Fruit fly (Drosophila melanogaster): ENCODE data around the gene Acp24A4.

Gene Acp24A4

dm6 chr2L:3737003-3737662, 43.4 kb upstream of the Acp24A4 start (continued):
- TF ChIP-seq Six4 (GFP tag; optimal IDR thresholded peaks at IDR 0.05), result no peak
- no peak for TF ChIP-seq CG8924 (tag; optimal IDR thresholded peaks at IDR 0.05)
- no peak for TF ChIP-seq Dref (GFP tag; IDR thresholded peaks at IDR 0.05)
- TF ChIP-seq Med (GFP tag), result peak; percentile 12
- peak; percentile 53 for TF ChIP-seq gem (tag; optimal IDR thresholded peaks at IDR 0.05)
- no peak for TF ChIP-seq run (tag; optimal IDR thresholded peaks at IDR 0.05)
- TF ChIP-seq CG18262 (tag; optimal IDR thresholded peaks at IDR 0.05), result peak; percentile 18
- TF ChIP-seq CG6765 (GFP tag; optimal IDR thresholded peaks at IDR 0.05), result no peak
- TF ChIP-seq CG18599 (GFP tag; optimal IDR thresholded peaks at IDR 0.05), result peak; percentile 24
- TF ChIP-seq Lhr (GFP tag; optimal IDR thresholded peaks at IDR 0.05), result no peak
- TF ChIP-seq Meics (GFP tag; optimal IDR thresholded peaks at IDR 0.05), result peak; percentile 3
- no peak for TF ChIP-seq CG4730 (GFP tag; IDR thresholded peaks at IDR 0.05)
- TF ChIP-seq Max (GFP tag; optimal IDR thresholded peaks at IDR 0.05), result no peak
- TF ChIP-seq CG17359 (tag; optimal IDR thresholded peaks at IDR 0.05), result no peak
- TF ChIP-seq CG2678 (tag; optimal IDR thresholded peaks at IDR 0.05), result peak; percentile 60
- TF ChIP-seq Rfx (GFP tag; IDR thresholded peaks at IDR 0.05), result peak; percentile 19; the same call in 1 of the 2 replicates
- TF ChIP-seq Hr51 (GFP tag; optimal IDR thresholded peaks at IDR 0.05), result peak in 1 of 2 experiments; percentile 39
- TF ChIP-seq row (GFP tag; IDR thresholded peaks at IDR 0.05), result peak; percentile 31; the same call in 2 of the 3 replicates
- peak; percentile 61 for TF ChIP-seq CG13894 (tag; optimal IDR thresholded peaks at IDR 0.05)
- peak; percentile 50; the same call in 1 of the 2 replicates for TF ChIP-seq CG4360 (GFP tag; IDR thresholded peaks at IDR 0.05)
- TF ChIP-seq bab2 (GFP tag; optimal IDR thresholded peaks at IDR 0.05), result no peak
- TF ChIP-seq CG14014 (GFP tag; IDR thresholded peaks at IDR 0.05), result 0 out of 2 replicates have a peak, but pooled peaks have one; percentile 13
- TF ChIP-seq gt (GFP tag; IDR thresholded peaks at IDR 0.05), result no peak
- 0 out of 2 replicates have a peak, but pooled peaks have one; percentile 11 for TF ChIP-seq CG6689 (GFP tag; IDR thresholded peaks at IDR 0.05)
- no peak for TF ChIP-seq ranshi (GFP tag; IDR thresholded peaks at IDR 0.05)
- TF ChIP-seq sens (GFP tag), result peak; percentile 42
- TF ChIP-seq CG7556 (GFP tag; optimal IDR thresholded peaks at IDR 0.05), result peak; percentile 43
- TF ChIP-seq PHDP (tag; optimal IDR thresholded peaks at IDR 0.05), result peak; percentile 13
- TF ChIP-seq CG15269 (tag; optimal IDR thresholded peaks at IDR 0.05), result peak; percentile 1
- peak; percentile 1 for TF ChIP-seq CG2712 (tag; optimal IDR thresholded peaks at IDR 0.05)
- peak; percentile 3 for TF ChIP-seq CG7839 (tag; optimal IDR thresholded peaks at IDR 0.05)
- no peak for TF ChIP-seq ato (GFP tag; IDR thresholded peaks at IDR 0.05; ENCODE audit: partially characterized antibody)
- peak; percentile 3 for TF ChIP-seq Hr3 (GFP tag; optimal IDR thresholded peaks at IDR 0.05)
- TF ChIP-seq CG3838 (GFP tag; optimal IDR thresholded peaks at IDR 0.05), result no peak
- peak; percentile 69 for TF ChIP-seq crol (GFP tag; IDR thresholded peaks at IDR 0.05)
- no peak for TF ChIP-seq dm (GFP tag; optimal IDR thresholded peaks at IDR 0.05)
- 0 out of 2 replicates have a peak, but pooled peaks have one; percentile 28 for TF ChIP-seq CG32532 (GFP tag; IDR thresholded peaks at IDR 0.05)
- TF ChIP-seq CG11504 (tag; optimal IDR thresholded peaks at IDR 0.05), result peak; percentile 47
- peak; percentile 25 for TF ChIP-seq grau (tag; optimal IDR thresholded peaks at IDR 0.05)
- TF ChIP-seq CoRest (tag; optimal IDR thresholded peaks at IDR 0.05), result peak; percentile 28
- peak; percentile 55; the same call in 1 of the 2 replicates for TF ChIP-seq CG11696 (GFP tag; IDR thresholded peaks at IDR 0.05)
- TF ChIP-seq slou (GFP tag; optimal IDR thresholded peaks at IDR 0.05), result no peak
- TF ChIP-seq CG9437 (GFP tag; optimal IDR thresholded peaks at IDR 0.05), result peak; percentile 1
- no peak for TF ChIP-seq CG13424 (tag; optimal IDR thresholded peaks at IDR 0.05)

Measured in whole organism, embryonic.